Worm (Caenorhabditis elegans) whole organism, L2 larva: ENCODE data around the gene mltn-9.

Experiments used
- C34F6.9 ChIP-seq: fragments of 150-350 bp; optimal IDR thresholded peaks from 2 replicates; lab custom pipeline; 2014; ENCODE audit warnings: missing biosample characterization, missing genetic modification characterization
- F13H6.1 ChIP-seq: sonication (generic microtip); optimal IDR thresholded peaks from 2 replicates; lab custom pipeline; 2016; ENCODE audit warnings: missing genetic modification characterization, missing compliant biosample characterization
- R02D3.7 ChIP-seq: fragments of 150-350 bp; optimal IDR thresholded peaks from 2 replicates; lab custom pipeline; 2014; ENCODE audit warnings: missing biosample characterization, missing genetic modification characterization
- ZK546.5 ChIP-seq: sonication (generic microtip); optimal IDR thresholded peaks from 2 replicates; lab custom pipeline; 2017; ENCODE audit warnings: missing biosample characterization, missing genetic modification characterization
- alr-1 ChIP-seq: fragments of 150-350 bp; optimal IDR thresholded peaks from 2 replicates; lab custom pipeline; 2014; ENCODE audit warnings: missing biosample characterization, missing genetic modification characterization
- aly-2 ChIP-seq: fragments of 150-350 bp; optimal IDR thresholded peaks from 2 replicates; lab custom pipeline; 2014; ENCODE audit warnings: missing biosample characterization, missing genetic modification characterization
- ama-1 ChIP-seq: fragments of 150-350 bp; optimal IDR thresholded peaks from 2 replicates; lab custom pipeline; 2018; ENCODE audit warnings: inconsistent platforms
- blmp-1 ChIP-seq: sonication (generic microtip); optimal IDR thresholded peaks from 2 replicates; lab custom pipeline; 2017; ENCODE audit warnings: missing genetic modification characterization, mild to moderate bottlenecking, missing compliant biosample characterization, antibody characterized with exemption, moderate library complexity; ENCODE audit not compliant: insufficient read depth
- ceh-16 ChIP-seq: fragments of 150-350 bp; optimal IDR thresholded peaks from 2 replicates; lab custom pipeline; 2014; ENCODE audit warnings: missing biosample characterization, missing genetic modification characterization
- ceh-82 ChIP-seq: fragments of 150-350 bp; optimal IDR thresholded peaks from 2 replicates; lab custom pipeline; 2014; ENCODE audit warnings: missing biosample characterization, missing genetic modification characterization
- dmd-4 ChIP-seq: sonication (generic microtip); optimal IDR thresholded peaks from 2 replicates; lab custom pipeline; 2017; ENCODE audit warnings: missing biosample characterization, missing genetic modification characterization
- egl-27 ChIP-seq: sonication (generic microtip); optimal IDR thresholded peaks from 3 replicates; lab custom pipeline; 2017; ENCODE audit warnings: missing biosample characterization, missing genetic modification reagents, missing genetic modification characterization
- elt-1 ChIP-seq: fragments of 150-350 bp; optimal IDR thresholded peaks from 2 replicates; lab custom pipeline; 2014; ENCODE audit warnings: missing biosample characterization, missing genetic modification characterization
- fos-1 ChIP-seq: fragments of 150-350 bp; optimal IDR thresholded peaks from 2 replicates; lab custom pipeline; 2014; ENCODE audit warnings: missing biosample characterization, missing genetic modification characterization
- gmeb-1 ChIP-seq: fragments of 150-350 bp; optimal IDR thresholded peaks from 2 replicates; lab custom pipeline; 2014; ENCODE audit warnings: missing biosample characterization, missing genetic modification characterization
- lin-11 ChIP-seq: fragments of 150-350 bp; sonication (generic microtip); optimal IDR thresholded peaks from 2 replicates; lab custom pipeline; 2014; ENCODE audit warnings: missing biosample characterization, missing genetic modification characterization, inconsistent platforms, mixed read lengths
- lin-13 ChIP-seq: fragments of 150-350 bp; optimal IDR thresholded peaks from 2 replicates; lab custom pipeline; 2014; ENCODE audit warnings: missing biosample characterization, missing genetic modification reagents, missing genetic modification characterization
- lsy-2 ChIP-seq, 2 experiments: fragments of 150-350 bp in 1 of 2; sonication (generic microtip) in 1 of 2; optimal IDR thresholded peaks; 2 replicates each; lab custom pipeline; 2014 to 2017; ENCODE audit warnings: missing biosample characterization in 2 of 2, missing genetic modification characterization in 2 of 2
- mab-5 ChIP-seq: fragments of 150-350 bp; optimal IDR thresholded peaks from 2 replicates; lab custom pipeline; 2014; ENCODE audit warnings: missing biosample characterization, missing genetic modification characterization
- mbf-1 ChIP-seq: sonication (generic microtip); optimal IDR thresholded peaks from 2 replicates; lab custom pipeline; 2017; ENCODE audit warnings: missing biosample characterization, missing genetic modification characterization
- mdl-1 ChIP-seq, 2 experiments: fragments of 150-350 bp in 1 of 2; sonication (generic microtip) in 1 of 2; optimal IDR thresholded peaks; 2 replicates each; lab custom pipeline; 2017; ENCODE audit warnings: missing biosample characterization in 2 of 2, missing genetic modification characterization in 2 of 2
- nhr-10 ChIP-seq: sonication (generic microtip); optimal IDR thresholded peaks from 2 replicates; lab custom pipeline; 2017; ENCODE audit warnings: missing biosample characterization, missing genetic modification characterization
- nhr-11 ChIP-seq: fragments of 150-350 bp; optimal IDR thresholded peaks from 2 replicates; lab custom pipeline; 2014; ENCODE audit warnings: missing biosample characterization, missing genetic modification characterization
- nhr-12 ChIP-seq: fragments of 150-350 bp; optimal IDR thresholded peaks from 2 replicates; lab custom pipeline; 2014; ENCODE audit warnings: missing biosample characterization, missing genetic modification characterization
- nhr-129 ChIP-seq: fragments of 150-350 bp; optimal IDR thresholded peaks from 2 replicates; lab custom pipeline; 2014; ENCODE audit warnings: missing biosample characterization, missing genetic modification characterization
- nhr-21 ChIP-seq: fragments of 150-350 bp; optimal IDR thresholded peaks from 2 replicates; lab custom pipeline; 2014; ENCODE audit warnings: missing biosample characterization, missing genetic modification characterization
- nhr-237 ChIP-seq: fragments of 150-350 bp; optimal IDR thresholded peaks from 2 replicates; lab custom pipeline; 2014; ENCODE audit warnings: missing biosample characterization, missing genetic modification characterization
- nhr-77 ChIP-seq: fragments of 150-350 bp; optimal IDR thresholded peaks from 2 replicates; lab custom pipeline; 2014; ENCODE audit warnings: missing biosample characterization, missing genetic modification characterization
- peb-1 ChIP-seq: fragments of 150-350 bp; optimal IDR thresholded peaks from 2 replicates; lab custom pipeline; 2014; ENCODE audit warnings: missing biosample characterization, missing genetic modification characterization
- sem-4 ChIP-seq: fragments of 150-350 bp; optimal IDR thresholded peaks from 2 replicates; lab custom pipeline; 2014; ENCODE audit warnings: missing biosample characterization, missing genetic modification reagents, missing genetic modification characterization
- skn-1 ChIP-seq: sonication (generic microtip); optimal IDR thresholded peaks from 2 replicates; lab custom pipeline; 2017; ENCODE audit warnings: missing biosample characterization, missing genetic modification characterization
- sma-3 ChIP-seq: sonication (generic microtip); optimal IDR thresholded peaks from 2 replicates; lab custom pipeline; 2016; ENCODE audit warnings: missing genetic modification reagents, missing genetic modification characterization, missing compliant biosample characterization
- sma-9 ChIP-seq, 2 experiments: fragments of 150-350 bp in 1 of 2; sonication (generic microtip) in 1 of 2; optimal IDR thresholded peaks; 2 replicates each; lab custom pipeline; 2014 to 2016; ENCODE audit warnings: missing genetic modification characterization in 2 of 2, mild to moderate bottlenecking in 1 of 2, missing biosample characterization in 1 of 2, missing compliant biosample characterization in 1 of 2, missing genetic modification reagents in 1 of 2, moderate library complexity in 1 of 2
- snpc-4 ChIP-seq: fragments of 150-350 bp; optimal IDR thresholded peaks from 2 replicates; lab custom pipeline; 2014; ENCODE audit warnings: missing biosample characterization, missing genetic modification characterization
- unc-39 ChIP-seq: fragments of 150-350 bp; optimal IDR thresholded peaks from 2 replicates; lab custom pipeline; 2014; ENCODE audit warnings: missing biosample characterization, missing genetic modification characterization
- unc-55 ChIP-seq: fragments of 150-350 bp; sonication (generic microtip); optimal IDR thresholded peaks from 3 replicates; lab custom pipeline; 2014; ENCODE audit warnings: missing biosample characterization, missing genetic modification reagents, missing genetic modification characterization
- ztf-11 ChIP-seq: sonication (generic microtip); optimal IDR thresholded peaks from 2 replicates; lab custom pipeline; 2017; ENCODE audit warnings: missing biosample characterization, missing genetic modification characterization
- ztf-4 ChIP-seq: fragments of 150-350 bp; optimal IDR thresholded peaks from 2 replicates; lab custom pipeline; 2014; ENCODE audit warnings: missing biosample characterization, missing genetic modification characterization

mltn-9 gene

ce11 chrII:14615735-14616134 lies at the start of gene mltn-9:
TSS of gene mltn-9 (plus strand) at chrII:14616035.
- no peak for TF ChIP-seq sem-4
- no peak for TF ChIP-seq sma-3 (GFP tag; lab: Kevin White, UChicago)
- TF ChIP-seq skn-1 (tag; lab: Kevin White, UChicago) = no peak
- TF ChIP-seq mdl-1 (tag; optimal IDR thresholded peaks at IDR 0.05; lab: Kevin White, UChicago) = no peak
- no peak for TF ChIP-seq nhr-237 (tag; lab: Kevin White, UChicago)
- no peak for TF ChIP-seq mab-5
- TF ChIP-seq blmp-1 = no peak
- no peak for TF ChIP-seq lsy-2 (tag; optimal IDR thresholded peaks at IDR 0.05; lab: Kevin White, UChicago)
- no peak for TF ChIP-seq alr-1 (tag; lab: Kevin White, UChicago)
- no peak for TF ChIP-seq dmd-4 (tag; lab: Kevin White, UChicago)
- no peak for TF ChIP-seq ztf-4
- no peak for TF ChIP-seq nhr-11
- no peak for TF ChIP-seq nhr-21 (tag; lab: Kevin White, UChicago)
- TF ChIP-seq egl-27 (tag; lab: Kevin White, UChicago) = no peak
- TF ChIP-seq snpc-4 (tag; lab: Kevin White, UChicago) = no peak
- TF ChIP-seq nhr-10 (tag; lab: Kevin White, UChicago) = no peak
- no peak for TF ChIP-seq aly-2 (tag; lab: Kevin White, UChicago)
- no peak for TF ChIP-seq ceh-82 (tag; lab: Kevin White, UChicago)
- TF ChIP-seq ztf-11 (tag; lab: Kevin White, UChicago) = no peak

DNA sequence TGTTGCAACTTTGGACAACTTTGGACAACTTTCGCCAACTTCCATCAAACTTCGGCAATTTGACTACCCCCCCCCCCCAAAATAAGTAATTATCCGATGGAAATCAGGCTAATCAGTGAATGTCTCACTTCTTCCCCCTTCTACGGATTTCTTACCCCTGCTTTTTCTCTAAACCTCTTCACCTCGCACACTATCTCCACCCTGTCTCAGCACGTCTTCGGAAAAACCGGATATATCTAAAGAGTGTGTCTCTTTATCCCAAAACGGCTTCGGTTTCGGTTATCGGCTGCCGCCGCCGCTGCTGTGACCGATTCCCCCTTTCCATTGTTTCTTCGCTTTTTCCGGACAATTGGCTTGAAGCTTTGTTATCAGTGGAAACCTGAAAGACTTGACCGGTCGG lies 48.0 kb upstream of the mltn-9 start:
- no peak for TF ChIP-seq ZK546.5 (tag; lab: Kevin White, UChicago)
- TF ChIP-seq egl-27 (tag; lab: Kevin White, UChicago) = no peak

DNA sequence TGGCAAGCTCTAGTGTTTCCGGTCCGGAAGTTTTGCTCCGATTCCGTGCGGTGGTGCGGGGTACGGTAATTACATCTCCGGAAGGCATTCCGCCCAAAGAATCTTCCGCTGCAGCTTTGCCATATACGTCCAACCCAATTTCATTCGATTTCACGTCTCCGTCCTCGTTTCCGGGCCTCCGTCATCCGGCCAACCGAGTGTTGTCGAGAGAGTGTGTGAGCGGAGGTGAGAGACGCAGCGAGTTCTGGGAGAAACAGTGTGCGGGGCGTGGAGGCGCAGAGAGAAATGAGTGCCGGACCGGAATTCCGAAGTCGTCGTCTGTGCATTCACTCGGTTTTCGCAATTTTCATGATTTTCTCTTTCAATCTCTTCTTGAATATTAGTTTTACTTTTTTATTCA lies 46.5 kb upstream of the mltn-9 start:
- TF ChIP-seq egl-27 (tag; lab: Kevin White, UChicago) (no peak), F13H6.1 (tag; lab: Kevin White, UChicago) (peak; percentile 28), nhr-77 (tag; lab: Kevin White, UChicago) (no peak), lsy-2 (tag; optimal IDR thresholded peaks at IDR 0.05; lab: Kevin White, UChicago) (peak in 1 of 2 experiments; percentile 34), sma-9 (GFP tag; optimal IDR thresholded peaks at IDR 0.05; lab: Kevin White, UChicago) (peak; percentile 5), sma-9 (tag; optimal IDR thresholded peaks at IDR 0.05; lab: Kevin White, UChicago) (no peak), unc-55 (GFP tag; lab: Kevin White, UChicago) (peak; percentile 19), lin-13 (GFP tag; lab: Kevin White, UChicago) (no peak)

ce11 chrII:14570541-14571160 lies 45.2 kb upstream of the mltn-9 start:
- peak; percentile 54 for TF ChIP-seq F13H6.1 (tag; lab: Kevin White, UChicago)
- peak; percentile 42 for TF ChIP-seq nhr-129 (tag; lab: Kevin White, UChicago)
- no peak for TF ChIP-seq lin-11 (tag; lab: Kevin White, UChicago)

ce11 chrII:14573315-14573714 lies 42.5 kb upstream of the mltn-9 start, which contains the start of gene madf-5:
TSS of gene madf-5 (plus strand) at chrII:14573615.
- TF ChIP-seq mdl-1 (tag; optimal IDR thresholded peaks at IDR 0.05; lab: Kevin White, UChicago) (no peak), lin-11 (tag; lab: Kevin White, UChicago) (no peak), skn-1 (tag; lab: Kevin White, UChicago) (no peak), ztf-11 (tag; lab: Kevin White, UChicago) (no peak), ceh-16 (tag; lab: Kevin White, UChicago) (no peak), mab-5 (no peak), unc-39 (tag; lab: Kevin White, UChicago) (no peak), R02D3.7 (tag; lab: Kevin White, UChicago) (no peak)

DNA sequence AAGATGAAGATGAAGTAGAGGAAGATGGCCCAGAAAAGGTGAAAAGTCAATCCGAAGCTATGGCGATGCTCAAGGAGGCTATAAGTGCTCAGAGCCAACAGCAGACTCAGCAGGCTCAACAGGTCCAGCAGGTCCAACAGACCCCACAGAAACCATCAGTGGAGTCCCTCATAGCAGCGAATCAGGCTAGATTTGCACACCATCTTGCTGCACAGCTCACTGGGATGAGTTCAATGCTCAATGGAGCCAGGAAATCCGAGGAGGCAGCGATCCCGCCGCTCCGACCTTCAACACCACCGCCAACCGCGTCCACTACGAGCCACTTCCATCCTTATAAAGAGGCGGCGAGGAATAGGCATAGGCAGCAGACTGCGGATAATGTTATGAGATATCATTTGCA lies 41.0 kb upstream of the mltn-9 start:
- no peak for TF ChIP-seq gmeb-1 (tag; lab: Kevin White, UChicago)
- no peak for TF ChIP-seq lin-13 (GFP tag; lab: Kevin White, UChicago)
- TF ChIP-seq lin-11 (tag; lab: Kevin White, UChicago) = no peak
- no peak for TF ChIP-seq dmd-4 (tag; lab: Kevin White, UChicago)
- TF ChIP-seq ama-1 (lab: Kevin White, UChicago) = no peak
- TF ChIP-seq R02D3.7 (tag; lab: Kevin White, UChicago) = no peak
- no peak for TF ChIP-seq mbf-1 (tag; lab: Kevin White, UChicago)
- no peak for TF ChIP-seq C34F6.9
- no peak for TF ChIP-seq ceh-82 (tag; lab: Kevin White, UChicago)
- no peak for TF ChIP-seq F13H6.1 (tag; lab: Kevin White, UChicago)
- no peak for TF ChIP-seq nhr-11
- no peak for TF ChIP-seq sma-3 (GFP tag; lab: Kevin White, UChicago)
- TF ChIP-seq fos-1 (tag; lab: Kevin White, UChicago) = no peak
- TF ChIP-seq nhr-12 (tag; lab: Kevin White, UChicago) = no peak
- TF ChIP-seq skn-1 (tag; lab: Kevin White, UChicago) = no peak
- no peak for TF ChIP-seq elt-1 (tag; lab: Kevin White, UChicago)
- no peak for TF ChIP-seq peb-1 (tag; lab: Kevin White, UChicago)
- no peak for TF ChIP-seq ZK546.5 (tag; lab: Kevin White, UChicago)
